Fruit fly (Drosophila melanogaster): ENCODE data around the gene CG31407.
A peak's percentile ranks its signal among the peaks of the same experiment; 100 is the strongest.

The CG31407 gene

dm6 chr3R:10048842-10049527 lies 24.0 kb upstream of the CG31407 start, which contains the start of gene ohgt (continued):
- TF ChIP-seq CG3281 (GFP tag; optimal IDR thresholded peaks at IDR 0.05) (peak; percentile 32), CG1832 (GFP tag; optimal IDR thresholded peaks at IDR 0.05) (no peak), caup (GFP tag; optimal IDR thresholded peaks at IDR 0.05; ENCODE audit: severe bottlenecking) (no peak), ac (GFP tag; optimal IDR thresholded peaks at IDR 0.05) (no peak), ERR (GFP tag; optimal IDR thresholded peaks at IDR 0.05) (no peak), Doc3 (GFP tag; IDR thresholded peaks at IDR 0.05; ENCODE audit: partially characterized antibody) (no peak), CG7963 (GFP tag; IDR thresholded peaks at IDR 0.05; ENCODE audit: partially characterized antibody) (no peak), CG34376 (GFP tag; optimal IDR thresholded peaks at IDR 0.05) (no peak), CG4730 (GFP tag; IDR thresholded peaks at IDR 0.05) (no peak), YL-1 (GFP tag; optimal IDR thresholded peaks at IDR 0.05) (peak; percentile 36), fd96Cb (tag; optimal IDR thresholded peaks at IDR 0.05) (no peak), CG1792 (GFP tag; optimal IDR thresholded peaks at IDR 0.05) (no peak), tin (GFP tag; optimal IDR thresholded peaks at IDR 0.05) (peak; percentile 14), Fer1 (GFP tag; optimal IDR thresholded peaks at IDR 0.05) (no peak), CG7357 (GFP tag; IDR thresholded peaks at IDR 0.05) (no peak), twi (tag; optimal IDR thresholded peaks at IDR 0.05) (no peak), CG33557 (GFP tag; optimal IDR thresholded peaks at IDR 0.05) (no peak), CG7745 (tag; optimal IDR thresholded peaks at IDR 0.05) (no peak), tgo (GFP tag; IDR thresholded peaks at IDR 0.05) (no peak), pita (GFP tag; optimal IDR thresholded peaks at IDR 0.05) (no peak), gfzf (GFP tag; optimal IDR thresholded peaks at IDR 0.05) (no peak), Rx (GFP tag; IDR thresholded peaks at IDR 0.05) (no peak), Antp (GFP tag; optimal IDR thresholded peaks at IDR 0.05) (no peak), CG5953 (GFP tag; IDR thresholded peaks at IDR 0.05) (no peak), dan (GFP tag; IDR thresholded peaks at IDR 0.05) (no peak), en (GFP tag; optimal IDR thresholded peaks at IDR 0.05) (no peak), CG16815 (GFP tag; optimal IDR thresholded peaks at IDR 0.05) (no peak), CG17186 (GFP tag; optimal IDR thresholded peaks at IDR 0.05) (no peak), CG17359 (tag; optimal IDR thresholded peaks at IDR 0.05) (no peak), CG17385 (GFP tag; optimal IDR thresholded peaks at IDR 0.05) (no peak), corto (GFP tag; optimal IDR thresholded peaks at IDR 0.05) (no peak), ken (GFP tag; IDR thresholded peaks at IDR 0.05) (no peak), CG6854 (GFP tag; optimal IDR thresholded peaks at IDR 0.05) (peak; percentile 35), dmrt99B (tag; optimal IDR thresholded peaks at IDR 0.05) (peak; percentile 7), CG12942 (GFP tag; optimal IDR thresholded peaks at IDR 0.05) (no peak), CG11093 (GFP tag; IDR thresholded peaks at IDR 0.05) (no peak), psq (GFP tag; optimal IDR thresholded peaks at IDR 0.05) (no peak), ewg (GFP tag; optimal IDR thresholded peaks at IDR 0.05) (peak; percentile 4), ase (GFP tag; IDR thresholded peaks at IDR 0.05) (no peak), Blimp-1 (GFP tag; optimal IDR thresholded peaks at IDR 0.05) (no peak), CG10321 (GFP tag; IDR thresholded peaks at IDR 0.05) (no peak), sqz (GFP tag; optimal IDR thresholded peaks at IDR 0.05) (no peak), CG14014 (GFP tag; IDR thresholded peaks at IDR 0.05) (peak; percentile 42; the same call in 1 of the 2 replicates), hkb (optimal IDR thresholded peaks at IDR 0.05) (no peak), hkb (GFP tag; IDR thresholded peaks at IDR 0.05) (no peak), CG16813 (GFP tag; IDR thresholded peaks at IDR 0.05; ENCODE audit: partially characterized antibody) (peak; percentile 49; the same call in 1 of the 3 replicates), CG16863 (GFP tag; optimal IDR thresholded peaks at IDR 0.05) (no peak), CG6254 (GFP tag; optimal IDR thresholded peaks at IDR 0.05) (no peak), CG18011 (GFP tag; optimal IDR thresholded peaks at IDR 0.05) (no peak), cato (GFP tag; optimal IDR thresholded peaks at IDR 0.05; ENCODE audit: borderline replicate concordance) (no peak)

Measured in whole organism, embryonic.